Fruit fly (Drosophila melanogaster) Kc167 (cell line): Measurements from ENCODE around the gene CG43354.

Source experiments
- Myc ChIP-seq: fragments of >200 bp; optimal IDR thresholded peaks from 2 replicates; lab custom pipeline; 2017; ENCODE audit warnings: missing external identifiers
- insv ChIP-seq: fragments of >200 bp; optimal IDR thresholded peaks from 3 replicates; lab custom pipeline; 2018; ENCODE audit warnings: missing external identifiers

DNA sequence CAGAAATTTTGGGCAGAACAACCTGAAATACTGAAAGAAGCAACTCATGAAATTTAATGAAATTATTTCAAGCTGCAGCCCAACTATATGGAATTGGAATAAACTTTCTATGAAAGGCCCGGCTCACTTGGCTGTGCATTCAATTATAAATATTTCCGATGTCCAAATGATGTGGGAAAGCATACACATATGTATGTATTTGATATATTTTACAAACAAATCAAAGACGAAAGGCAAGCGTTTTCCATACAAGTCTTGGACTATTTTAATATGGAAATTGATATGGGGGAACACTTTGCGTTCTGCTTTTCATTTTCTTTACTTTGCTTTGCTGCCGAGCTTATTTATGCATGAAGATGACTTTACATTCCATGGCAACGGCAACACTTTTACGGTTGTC, 4.8 kb downstream of the CG43354 start:
- no peak for TF ChIP-seq Myc (lab: Kevin White, UChicago)
- TF ChIP-seq insv: no peak
